Fruit fly (Drosophila melanogaster): ENCODE measurements around the gene Nagk.

- no peak for TF ChIP-seq CG6808 (GFP tag; optimal IDR thresholded peaks at IDR 0.05)
- peak; percentile 81 for TF ChIP-seq CG15336 (GFP tag; IDR thresholded peaks at IDR 0.05)
- TF ChIP-seq CG10669 (GFP tag; optimal IDR thresholded peaks at IDR 0.05) = no peak
- peak; percentile 21 for TF ChIP-seq cyc (GFP tag; optimal IDR thresholded peaks at IDR 0.05)
- TF ChIP-seq Hr4 (GFP tag; optimal IDR thresholded peaks at IDR 0.05) = no peak
- TF ChIP-seq CG32006 (GFP tag; optimal IDR thresholded peaks at IDR 0.05) = no peak
- no peak for TF ChIP-seq vri (GFP tag; optimal IDR thresholded peaks at IDR 0.05)
- TF ChIP-seq Gug (GFP tag; IDR thresholded peaks at IDR 0.05) = no peak
- TF ChIP-seq CG8119 (GFP tag; IDR thresholded peaks at IDR 0.05) = peak; percentile 74; the same call in 2 of the 3 replicates
- TF ChIP-seq OdsH (GFP tag; optimal IDR thresholded peaks at IDR 0.05) = no peak
Observed at dm6 chr3R:15366839-15367238, 23.8 kb upstream of the Nagk start.
